Fruit fly (Drosophila melanogaster): Measurements from ENCODE around the gene CG3719.

The CG3719 gene

DNA sequence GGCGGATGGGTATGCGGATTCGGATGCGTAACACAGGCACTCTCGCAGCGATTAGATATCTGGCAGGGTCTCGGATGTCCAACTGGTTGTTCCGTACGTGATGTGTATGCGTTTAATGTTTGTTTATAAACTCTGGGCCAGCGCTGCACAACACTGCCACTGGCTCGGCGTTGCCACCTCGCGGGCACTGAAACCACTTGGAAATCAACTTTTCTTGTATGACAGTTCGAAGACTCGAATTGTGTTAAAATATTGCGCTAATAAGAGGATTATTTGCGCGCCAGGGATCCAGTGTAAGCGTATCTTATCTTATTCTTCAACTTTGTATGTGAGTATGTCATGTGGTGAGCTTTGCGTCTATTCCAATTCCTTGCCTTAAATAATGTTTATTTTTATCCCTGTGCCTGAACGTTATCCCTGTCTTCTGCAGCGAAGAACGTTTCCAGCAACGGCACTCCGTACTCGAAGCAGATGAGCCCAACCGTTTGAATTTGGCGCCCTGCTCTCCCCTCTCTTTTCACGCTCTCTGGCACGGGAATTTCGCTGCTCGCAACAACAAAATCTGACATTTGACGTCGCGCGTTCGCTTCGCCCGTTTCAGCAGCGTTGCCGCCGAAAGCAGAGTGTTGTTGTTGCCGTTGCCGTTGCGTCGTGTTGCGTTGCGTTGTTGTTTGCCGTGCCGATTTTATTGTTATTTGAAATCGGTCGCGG, at the start of gene CG3719, which contains the start of gene CG32813:
Gene CG3719 (minus strand): TSS at position 131 of the 711 bp plus-strand sequence.
Gene CG32813 (plus strand): TSS at position 565 of the 711 bp plus-strand sequence.
- TF ChIP-seq EcR (GFP tag; optimal IDR thresholded peaks at IDR 0.05): no peak
- TF ChIP-seq psq (optimal IDR thresholded peaks at IDR 0.05): no peak
- no peak for TF ChIP-seq pan (optimal IDR thresholded peaks at IDR 0.05)
- peak; percentile 4 for TF ChIP-seq Dll (optimal IDR thresholded peaks at IDR 0.05)
- no peak for TF ChIP-seq usp (GFP tag; optimal IDR thresholded peaks at IDR 0.05)
- TF ChIP-seq CG8478 (optimal IDR thresholded peaks at IDR 0.05): no peak

DNA sequence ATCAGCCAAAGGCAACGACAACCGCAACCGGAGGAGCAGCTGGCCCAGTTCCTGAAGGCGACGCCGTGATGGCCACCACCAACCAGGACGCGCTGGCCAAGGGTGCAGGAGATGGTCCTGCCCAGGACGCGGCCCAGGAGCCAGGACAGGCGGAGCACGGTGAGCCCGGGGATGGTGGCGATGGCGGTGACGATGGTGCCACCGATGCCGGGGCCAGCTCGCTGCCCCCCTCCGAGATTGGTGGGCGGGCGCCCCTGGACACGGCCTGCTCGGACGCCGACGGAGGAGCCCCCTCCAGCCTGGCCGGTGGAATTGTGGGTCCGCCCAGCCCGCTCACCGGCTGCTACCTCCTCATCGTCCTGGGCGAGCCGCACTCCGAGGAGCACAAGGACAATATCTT, 34.0 kb upstream of the CG3719 start:
- no peak for TF ChIP-seq psq (optimal IDR thresholded peaks at IDR 0.05)
- no peak for TF ChIP-seq Dll (optimal IDR thresholded peaks at IDR 0.05)
- TF ChIP-seq usp (GFP tag; optimal IDR thresholded peaks at IDR 0.05): no peak
- TF ChIP-seq EcR (GFP tag; optimal IDR thresholded peaks at IDR 0.05): no peak
- no peak for TF ChIP-seq CG8478 (optimal IDR thresholded peaks at IDR 0.05)
- TF ChIP-seq pan (optimal IDR thresholded peaks at IDR 0.05): no peak

DNA sequence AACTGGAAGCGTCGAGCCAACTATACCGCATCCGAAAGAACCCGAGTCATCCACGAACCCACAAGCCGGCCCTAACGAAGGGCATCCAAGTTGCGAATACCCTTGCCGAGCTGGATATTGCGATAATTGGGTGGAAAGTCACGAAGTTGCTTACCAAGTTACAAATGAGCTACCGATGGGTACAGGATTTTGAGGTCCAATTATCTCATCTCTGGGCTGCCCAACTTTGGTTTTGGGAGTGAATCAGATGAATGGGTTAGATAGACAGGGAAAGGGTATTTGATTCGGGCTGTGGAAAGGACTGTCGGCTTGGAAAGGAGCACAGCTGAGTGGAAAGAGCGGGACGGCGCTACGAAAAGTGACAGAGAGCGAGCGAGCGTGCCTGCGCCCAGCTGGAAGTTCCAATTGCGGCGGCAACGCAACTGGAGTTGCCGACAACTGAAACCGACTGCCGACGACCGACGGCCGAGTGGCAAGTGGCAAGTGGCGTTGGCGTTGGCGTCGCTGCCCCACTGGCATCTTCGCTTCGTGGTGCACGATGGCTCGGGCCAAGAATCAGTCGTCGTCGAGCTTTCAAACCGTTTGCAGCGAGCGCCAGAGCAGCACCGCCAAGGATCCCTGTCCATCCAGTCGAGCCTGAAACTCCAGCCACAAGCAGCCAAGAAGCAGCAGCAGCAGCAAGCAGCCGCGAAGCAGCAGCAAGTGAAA, 31.1 kb upstream of the CG3719 start:
- no peak for TF ChIP-seq EcR (GFP tag; optimal IDR thresholded peaks at IDR 0.05)
- no peak for TF ChIP-seq CG8478 (optimal IDR thresholded peaks at IDR 0.05)
- TF ChIP-seq usp (GFP tag; optimal IDR thresholded peaks at IDR 0.05): no peak
- no peak for TF ChIP-seq psq (optimal IDR thresholded peaks at IDR 0.05)
- no peak for TF ChIP-seq pan (optimal IDR thresholded peaks at IDR 0.05)
- no peak for TF ChIP-seq Dll (optimal IDR thresholded peaks at IDR 0.05)

DNA sequence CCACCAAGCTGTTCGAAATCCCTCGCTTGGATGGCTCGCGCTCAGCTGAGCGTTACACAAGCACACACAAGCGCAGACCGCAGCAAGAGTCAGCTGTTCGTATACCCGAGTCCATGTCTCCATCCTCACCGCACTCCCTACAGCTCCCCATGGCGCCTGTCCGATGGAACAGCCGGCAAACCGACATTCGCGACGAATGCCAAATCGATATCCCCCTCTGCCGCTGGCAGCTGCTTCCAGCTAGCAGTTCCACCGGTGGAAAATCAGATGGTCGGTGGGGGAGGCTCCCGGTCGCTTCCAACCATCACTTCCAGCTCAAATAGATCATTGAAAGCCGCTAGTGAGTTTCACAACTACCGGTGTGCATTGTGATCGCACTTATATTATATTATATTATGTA, 30.0 kb upstream of the CG3719 start:
- no peak for TF ChIP-seq Dll (optimal IDR thresholded peaks at IDR 0.05)
- TF ChIP-seq usp (GFP tag; optimal IDR thresholded peaks at IDR 0.05): no peak
- TF ChIP-seq EcR (GFP tag; optimal IDR thresholded peaks at IDR 0.05): no peak

DNA sequence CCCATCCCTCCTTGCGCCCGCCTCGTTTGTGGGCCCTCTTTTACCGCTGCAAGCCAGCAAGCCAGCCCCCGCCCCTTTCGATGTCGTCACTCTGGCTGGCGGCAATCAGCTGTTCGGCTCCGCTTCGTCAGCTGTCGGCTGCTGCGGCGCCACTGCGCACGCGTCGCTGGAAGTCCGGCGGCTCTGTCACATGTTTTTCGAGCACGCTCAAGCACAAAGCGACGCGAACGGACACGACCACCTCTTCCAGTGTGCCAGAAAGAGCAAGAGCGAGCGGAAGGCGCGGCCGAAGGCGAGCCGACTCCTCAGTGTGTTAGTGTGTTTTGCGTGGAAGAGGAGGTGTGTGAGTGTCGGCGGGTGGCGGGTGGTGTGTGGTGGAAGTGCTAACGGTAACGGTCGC, 28.7 kb upstream of the CG3719 start, which contains the start of gene futsch:
Gene futsch (plus strand): TSS at position 106 of the 400 bp plus-strand sequence.
- TF ChIP-seq pan (optimal IDR thresholded peaks at IDR 0.05) (no peak), EcR (GFP tag; optimal IDR thresholded peaks at IDR 0.05) (no peak), Dll (optimal IDR thresholded peaks at IDR 0.05) (no peak), CG8478 (optimal IDR thresholded peaks at IDR 0.05) (no peak), psq (optimal IDR thresholded peaks at IDR 0.05) (no peak), usp (GFP tag; optimal IDR thresholded peaks at IDR 0.05) (no peak)

DNA sequence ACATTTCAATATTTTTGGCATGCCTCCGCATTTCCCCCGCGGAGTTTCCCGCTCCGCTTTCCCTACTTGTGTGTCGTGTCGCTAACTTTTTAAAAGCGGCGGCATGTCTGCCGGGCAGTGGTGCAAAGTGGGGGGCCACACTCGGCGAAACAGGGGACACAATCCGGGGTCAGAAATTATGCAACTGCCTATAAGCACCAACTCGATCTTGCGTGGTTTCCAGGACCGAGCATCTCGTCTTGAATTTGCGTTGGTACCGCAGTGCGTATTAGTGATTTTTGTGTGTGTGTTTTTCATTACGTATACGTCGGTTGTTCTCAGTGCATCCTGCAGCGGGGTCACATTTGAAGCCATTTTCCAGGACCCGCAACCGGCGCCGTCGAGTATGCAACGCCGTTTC, 27.4 kb upstream of the CG3719 start:
- TF ChIP-seq psq (optimal IDR thresholded peaks at IDR 0.05) (no peak), pan (optimal IDR thresholded peaks at IDR 0.05) (no peak), usp (GFP tag; optimal IDR thresholded peaks at IDR 0.05) (no peak), CG8478 (optimal IDR thresholded peaks at IDR 0.05) (no peak), EcR (GFP tag; optimal IDR thresholded peaks at IDR 0.05) (no peak), Dll (optimal IDR thresholded peaks at IDR 0.05) (no peak)

DNA sequence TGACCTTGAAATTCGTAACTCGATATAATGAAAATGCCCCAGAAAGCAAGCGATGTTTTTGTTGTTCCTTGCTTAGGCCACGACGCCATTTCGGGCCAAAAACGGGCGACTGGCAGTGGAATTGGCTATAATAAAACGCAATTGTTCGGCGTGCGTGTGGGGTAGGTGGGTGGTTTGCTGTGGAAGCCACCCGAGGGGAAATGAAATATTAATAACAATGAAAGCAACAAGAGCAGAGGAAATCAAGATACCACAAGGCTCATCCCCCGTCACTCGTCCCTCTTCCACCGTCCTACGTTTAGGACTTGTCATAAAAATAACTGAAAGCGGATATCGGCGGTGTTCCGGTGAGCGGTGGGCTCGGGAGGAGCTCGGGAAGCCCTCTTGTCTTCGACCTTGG, 25.5 kb upstream of the CG3719 start:
- no peak for TF ChIP-seq psq (optimal IDR thresholded peaks at IDR 0.05)
- TF ChIP-seq EcR (GFP tag; optimal IDR thresholded peaks at IDR 0.05): no peak
- TF ChIP-seq Dll (optimal IDR thresholded peaks at IDR 0.05): no peak
- TF ChIP-seq CG8478 (optimal IDR thresholded peaks at IDR 0.05): no peak
- TF ChIP-seq usp (GFP tag; optimal IDR thresholded peaks at IDR 0.05): no peak
- no peak for TF ChIP-seq pan (optimal IDR thresholded peaks at IDR 0.05)

DNA sequence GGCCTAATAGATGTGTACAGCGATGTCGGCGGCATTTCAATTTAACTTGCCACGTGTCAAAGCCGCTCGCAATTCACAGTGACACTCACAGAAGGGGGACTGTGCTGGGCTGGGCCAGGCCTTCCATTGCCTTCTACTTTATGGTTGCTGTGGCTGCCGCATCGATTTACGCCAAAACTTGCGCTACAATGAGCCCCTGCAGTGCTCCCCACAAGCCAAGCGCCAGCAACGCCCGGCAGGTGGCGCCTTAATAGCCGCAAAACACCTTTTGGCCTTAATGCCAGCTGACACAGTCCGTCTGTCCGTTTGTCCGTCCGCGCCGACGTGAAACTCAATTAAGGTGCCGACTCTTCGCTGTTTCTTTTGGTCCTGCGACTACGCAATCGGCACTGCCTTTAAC, 24.7 kb upstream of the CG3719 start:
- no peak for TF ChIP-seq EcR (GFP tag; optimal IDR thresholded peaks at IDR 0.05)

DNA sequence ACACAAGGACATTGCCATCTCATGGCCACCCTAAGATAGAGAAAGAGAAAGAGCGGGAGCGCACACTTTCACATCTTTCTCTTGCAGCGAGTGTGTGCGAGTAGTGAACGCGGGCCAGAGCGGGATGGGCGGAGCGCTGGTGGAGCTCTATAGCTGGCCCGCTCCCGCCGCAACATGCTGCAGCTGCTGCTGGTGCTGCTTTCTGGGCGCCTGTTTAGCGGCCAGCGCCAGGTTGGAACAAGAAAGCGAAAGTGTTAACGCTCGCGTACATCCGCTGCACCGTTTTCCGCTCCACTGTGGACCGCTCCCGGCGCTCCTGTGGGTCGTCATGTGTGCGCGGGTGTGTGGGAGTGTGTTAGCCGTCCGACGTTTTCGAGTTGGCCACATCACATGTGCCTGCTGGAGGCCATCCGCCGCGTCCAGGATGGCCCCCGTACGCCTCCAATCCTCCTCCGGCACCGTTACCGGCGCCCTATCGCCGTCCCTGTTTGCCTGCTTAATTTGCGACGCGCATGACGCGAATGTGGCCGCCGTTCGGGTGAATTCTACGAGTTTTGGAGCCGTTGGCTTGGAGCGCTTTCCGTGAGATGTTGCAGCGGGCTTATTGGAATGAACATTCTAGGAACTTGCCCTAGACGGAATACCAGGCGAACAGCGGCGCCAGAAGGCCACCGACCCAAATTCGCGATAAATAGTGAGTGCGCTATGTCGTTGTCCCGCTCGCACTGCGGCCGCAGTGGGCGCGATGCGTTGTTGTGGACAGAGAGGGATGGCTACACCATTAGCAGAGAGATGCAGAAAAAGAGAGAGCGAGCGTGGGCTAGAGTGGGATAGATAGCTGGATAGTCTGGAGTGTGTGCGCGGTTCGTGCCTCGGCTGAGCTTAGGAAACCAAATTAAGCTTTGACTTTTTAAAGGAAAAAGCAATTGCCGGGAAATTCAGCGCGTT, 19.1 kb upstream of the CG3719 start:
- TF ChIP-seq pan (optimal IDR thresholded peaks at IDR 0.05) (no peak), psq (optimal IDR thresholded peaks at IDR 0.05) (no peak), usp (GFP tag; optimal IDR thresholded peaks at IDR 0.05) (no peak), EcR (GFP tag; optimal IDR thresholded peaks at IDR 0.05) (no peak), Dll (optimal IDR thresholded peaks at IDR 0.05) (peak; percentile 53), CG8478 (optimal IDR thresholded peaks at IDR 0.05) (peak; percentile 95)

DNA sequence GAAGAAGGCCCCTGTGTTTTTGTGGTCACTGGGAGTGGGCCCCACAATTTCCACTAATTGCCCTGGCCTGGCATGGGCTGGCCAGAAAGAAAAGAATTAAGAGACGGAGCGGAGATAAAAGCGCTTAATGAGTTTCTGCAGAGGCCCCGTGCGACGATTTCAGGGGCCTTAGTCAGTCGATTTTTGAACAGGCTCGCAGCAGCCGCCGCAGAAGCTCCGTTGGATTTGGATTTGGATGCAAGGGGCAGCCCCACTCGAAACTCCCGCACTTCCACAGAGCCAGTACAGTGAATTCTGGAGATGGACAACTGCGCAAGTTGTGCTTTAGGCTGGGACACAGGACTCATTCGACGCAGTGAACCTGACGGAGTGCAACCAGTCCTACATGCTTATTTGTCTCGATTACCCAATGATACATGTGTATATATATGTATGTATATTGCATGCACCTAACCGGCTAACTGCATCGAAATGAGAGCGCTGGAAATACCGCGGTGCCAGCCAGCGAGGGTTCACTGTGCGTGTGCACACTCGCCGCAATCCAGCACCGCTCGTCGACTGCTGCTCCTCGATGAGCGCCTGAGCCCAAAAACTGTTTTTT, 18.3 kb upstream of the CG3719 start:
- TF ChIP-seq usp (GFP tag; optimal IDR thresholded peaks at IDR 0.05) (no peak), pan (optimal IDR thresholded peaks at IDR 0.05) (no peak), psq (optimal IDR thresholded peaks at IDR 0.05) (no peak), CG8478 (optimal IDR thresholded peaks at IDR 0.05) (no peak), EcR (GFP tag; optimal IDR thresholded peaks at IDR 0.05) (no peak), Dll (optimal IDR thresholded peaks at IDR 0.05) (no peak)

DNA sequence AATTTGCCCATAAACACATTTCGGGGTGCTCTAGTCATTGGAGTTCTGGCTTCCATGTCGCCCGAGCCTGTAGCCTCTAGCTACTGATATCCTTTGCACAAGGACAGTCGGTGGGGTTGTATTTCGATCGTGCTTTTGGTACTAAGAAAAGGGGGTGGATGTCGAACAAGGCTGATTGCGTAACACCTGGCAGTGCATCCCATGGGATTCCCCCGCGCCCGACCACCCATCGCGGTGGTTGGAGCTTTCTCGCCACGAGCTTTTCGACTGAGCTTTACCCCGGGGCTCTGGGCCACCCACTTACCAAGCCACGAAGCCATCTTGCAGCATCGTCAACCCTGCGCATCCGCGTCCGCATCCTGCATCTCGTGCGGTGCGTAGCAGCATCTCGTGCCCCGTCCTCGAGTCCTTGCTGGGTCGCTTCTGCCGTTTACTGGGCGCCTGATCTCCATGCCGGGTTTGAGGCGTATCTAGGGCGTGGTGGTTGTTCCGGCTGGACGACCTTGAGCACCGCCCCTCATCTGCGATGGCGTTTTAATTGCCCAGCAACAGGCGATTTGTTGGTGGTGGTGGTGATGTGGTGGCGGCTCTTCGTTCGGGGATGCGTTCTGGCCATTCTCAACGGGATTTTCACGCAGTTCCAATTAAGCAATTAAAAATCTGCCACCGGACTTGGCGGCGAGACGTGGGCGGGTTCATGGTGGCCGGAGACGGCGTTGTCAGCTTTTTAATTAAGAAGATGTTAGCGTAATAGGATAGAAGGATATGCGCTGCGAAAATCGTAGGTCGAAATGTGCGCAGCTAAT, 17.6 kb upstream of the CG3719 start:
- TF ChIP-seq psq (optimal IDR thresholded peaks at IDR 0.05): no peak
- no peak for TF ChIP-seq EcR (GFP tag; optimal IDR thresholded peaks at IDR 0.05)

Measured in whole organism.